Fruit fly (Drosophila melanogaster) whole organism, embryonic: ENCODE data around the gene Vps2.

Experiments used
- Adf1 ChIP-seq: fragments of 200-800 bp; sonication (Bioruptor generic); IDR thresholded peaks from 2 replicates; pipeline ENCODE4 v1.3.6; 2022; ENCODE audit warnings: missing biosample characterization, missing genetic modification characterization
- Aef1 ChIP-seq: fragments of 200-800 bp; sonication (Bioruptor generic); IDR thresholded peaks from 3 replicates; pipeline ENCODE4 v1.3.6; 2022; ENCODE audit warnings: missing biosample characterization, missing genetic modification characterization
- C15 ChIP-seq: fragments of 200-800 bp; sonication (Bioruptor generic); IDR thresholded peaks from 3 replicates; pipeline ENCODE4 v1.3.6; 2022; ENCODE audit warnings: missing biosample characterization, missing genetic modification characterization
- CG10543 ChIP-seq: fragments of 200-800 bp; sonication (Bioruptor generic); optimal IDR thresholded peaks from 3 replicates; lab custom pipeline; 2017; ENCODE audit warnings: missing biosample characterization, mild to moderate bottlenecking, missing genetic modification characterization, moderate library complexity
- CG14710 ChIP-seq: fragments of 200-800 bp; sonication (Bioruptor generic); optimal IDR thresholded peaks from 3 replicates; lab custom pipeline; 2019; ENCODE audit warnings: missing biosample characterization, mild to moderate bottlenecking, missing genetic modification characterization, moderate library complexity
- CG15269 ChIP-seq: fragments of 200-800 bp; sonication (Bioruptor generic); optimal IDR thresholded peaks from 2 replicates; lab custom pipeline; 2018; ENCODE audit warnings: missing biosample characterization, mild to moderate bottlenecking, missing genetic modification characterization, moderate library complexity
- CG1529 ChIP-seq: fragments of 200-800 bp; sonication (Bioruptor generic); optimal IDR thresholded peaks from 3 replicates; lab custom pipeline; 2018; ENCODE audit warnings: missing biosample characterization, missing genetic modification characterization
- CG15601 ChIP-seq: fragments of 200-800 bp; sonication (Bioruptor generic); optimal IDR thresholded peaks from 3 replicates; lab custom pipeline; 2019; ENCODE audit warnings: missing biosample characterization, mild to moderate bottlenecking, missing genetic modification characterization, moderate library complexity
- CG1602 ChIP-seq: fragments of 200-800 bp; sonication (Bioruptor generic); optimal IDR thresholded peaks from 3 replicates; lab custom pipeline; 2016; ENCODE audit warnings: missing biosample characterization, missing genetic modification characterization
- CG1647 ChIP-seq: fragments of 200-800 bp; sonication (Bioruptor generic); optimal IDR thresholded peaks from 3 replicates; lab custom pipeline; 2016; ENCODE audit warnings: missing biosample characterization, missing genetic modification characterization
- CG30020 ChIP-seq: fragments of 200-800 bp; optimal IDR thresholded peaks from 2 replicates; lab custom pipeline; 2019; ENCODE audit warnings: missing biosample characterization, mild to moderate bottlenecking, missing genetic modification characterization, moderate library complexity
- CG30431 ChIP-seq: fragments of 200-800 bp; sonication (Bioruptor generic); optimal IDR thresholded peaks from 2 replicates; lab custom pipeline; 2017; ENCODE audit warnings: missing biosample characterization, missing genetic modification characterization
- CG31388 ChIP-seq: fragments of 200-800 bp; sonication (Bioruptor generic); optimal IDR thresholded peaks from 2 replicates; lab custom pipeline; 2016; ENCODE audit warnings: missing biosample characterization, missing genetic modification characterization
- CG3163 ChIP-seq: fragments of 200-800 bp; sonication (Bioruptor generic); optimal IDR thresholded peaks from 3 replicates; lab custom pipeline; 2016; ENCODE audit warnings: missing biosample characterization, missing genetic modification characterization
- CG42726 ChIP-seq: fragments of 200-800 bp; sonication (Bioruptor generic); IDR thresholded peaks from 2 replicates; pipeline ENCODE4 v1.3.6; 2022; ENCODE audit warnings: missing biosample characterization, missing genetic modification characterization; ENCODE audit not compliant: partially characterized antibody
- CG43689 ChIP-seq: fragments of 200-800 bp; sonication (Bioruptor generic); IDR thresholded peaks from 2 replicates; pipeline ENCODE4 v1.3.6; 2022; ENCODE audit warnings: missing biosample characterization, missing genetic modification characterization
- CG4424 ChIP-seq: fragments of 200-800 bp; sonication (Bioruptor generic); optimal IDR thresholded peaks from 3 replicates; lab custom pipeline; 2016; ENCODE audit warnings: missing biosample characterization, missing genetic modification characterization
- CG5180 ChIP-seq: fragments of 200-800 bp; sonication (Bioruptor generic); optimal IDR thresholded peaks from 3 replicates; lab custom pipeline; 2017; ENCODE audit warnings: missing biosample characterization, missing genetic modification characterization, mild to moderate bottlenecking, moderate library complexity, missing genetic modification reagents
- CG5245 ChIP-seq: fragments of 200-800 bp; sonication (Bioruptor generic); optimal IDR thresholded peaks from 3 replicates; lab custom pipeline; 2016; ENCODE audit warnings: missing biosample characterization, missing genetic modification characterization
- CG6791 ChIP-seq: fragments of 200-800 bp; sonication (Bioruptor generic); IDR thresholded peaks from 3 replicates; pipeline ENCODE4 v1.3.6; 2022; ENCODE audit warnings: missing biosample characterization, missing genetic modification characterization; ENCODE audit not compliant: partially characterized antibody
- CG7556 ChIP-seq: fragments of 200-800 bp; sonication (Bioruptor generic); optimal IDR thresholded peaks from 2 replicates; lab custom pipeline; 2017; ENCODE audit warnings: missing biosample characterization, mild to moderate bottlenecking, missing genetic modification characterization
- CG8765 ChIP-seq: fragments of 200-800 bp; sonication (Bioruptor generic); IDR thresholded peaks from 2 replicates; pipeline ENCODE4 v1.3.6; 2022; ENCODE audit warnings: missing biosample characterization, missing genetic modification characterization
- CG8944 ChIP-seq: fragments of 200-800 bp; sonication (Bioruptor generic); optimal IDR thresholded peaks from 3 replicates; lab custom pipeline; 2016; ENCODE audit warnings: missing biosample characterization, missing genetic modification characterization
- Camta ChIP-seq: fragments of 200-800 bp; sonication (Bioruptor generic); optimal IDR thresholded peaks from 2 replicates; lab custom pipeline; 2016; ENCODE audit warnings: missing biosample characterization, missing genetic modification characterization
- CoRest ChIP-seq: fragments of 200-800 bp; sonication (Bioruptor generic); optimal IDR thresholded peaks from 3 replicates; lab custom pipeline; 2018; ENCODE audit warnings: missing biosample characterization, mild to moderate bottlenecking, missing genetic modification characterization, moderate library complexity
- Dad ChIP-seq: fragments of 200-800 bp; sonication (Bioruptor generic); optimal IDR thresholded peaks from 3 replicates; lab custom pipeline; 2016; ENCODE audit warnings: missing biosample characterization, missing genetic modification characterization
- Deaf1 ChIP-seq: fragments of 200-800 bp; optimal IDR thresholded peaks from 3 replicates; lab custom pipeline; 2019; ENCODE audit warnings: missing biosample characterization, mild to moderate bottlenecking, missing genetic modification characterization, moderate library complexity
- Dll ChIP-seq: fragments of 200-800 bp; sonication (Bioruptor generic); IDR thresholded peaks from 4 replicates; pipeline ENCODE4 v1.3.6; 2022; ENCODE audit warnings: missing biosample characterization, missing genetic modification characterization; ENCODE audit not compliant: partially characterized antibody
- Doc2 ChIP-seq: fragments of 200-800 bp; sonication (Bioruptor generic); IDR thresholded peaks from 2 replicates; pipeline ENCODE4 v1.3.6; 2022; ENCODE audit warnings: missing biosample characterization, missing genetic modification characterization
- Ets65A ChIP-seq: fragments of 200-800 bp; sonication (Bioruptor generic); peaks from one replicate; lab custom pipeline; 2016; ENCODE audit warnings: missing biosample characterization, missing genetic modification characterization
- HLH3B ChIP-seq: fragments of 200-800 bp; sonication (Bioruptor generic); IDR thresholded peaks from 2 replicates; pipeline ENCODE4 v1.3.6; 2022; ENCODE audit warnings: missing biosample characterization, missing genetic modification characterization
- HLH4C ChIP-seq: fragments of 200-800 bp; sonication (Bioruptor generic); IDR thresholded peaks from 3 replicates; pipeline ENCODE4 v1.3.6; 2022; ENCODE audit warnings: missing biosample characterization, missing genetic modification characterization; ENCODE audit not compliant: partially characterized antibody
- Hey ChIP-seq: fragments of 200-800 bp; sonication (Bioruptor generic); optimal IDR thresholded peaks from 3 replicates; lab custom pipeline; 2018; ENCODE audit warnings: missing biosample characterization, mild to moderate bottlenecking, missing genetic modification characterization
- NC2β ChIP-seq: fragments of 200-800 bp; sonication (Bioruptor generic); optimal IDR thresholded peaks from 2 replicates; lab custom pipeline; 2016; ENCODE audit warnings: missing biosample characterization, missing genetic modification characterization
- Nf-YA ChIP-seq: fragments of 200-800 bp; sonication (Bioruptor generic); IDR thresholded peaks from 2 replicates; pipeline ENCODE4 v1.3.6; 2022; ENCODE audit warnings: missing biosample characterization, missing genetic modification characterization
- Rfx ChIP-seq: fragments of 200-800 bp; sonication (Bioruptor generic); IDR thresholded peaks from 2 replicates; pipeline ENCODE4 v1.3.6; 2022; ENCODE audit warnings: missing biosample characterization, missing genetic modification characterization
- Usf ChIP-seq: fragments of 200-800 bp; sonication (Bioruptor generic); optimal IDR thresholded peaks from 2 replicates; lab custom pipeline; 2017; ENCODE audit warnings: missing genotype, missing biosample characterization, missing genetic modification characterization
- Xbp1 ChIP-seq: fragments of 200-800 bp; sonication (Bioruptor generic); optimal IDR thresholded peaks from 3 replicates; lab custom pipeline; 2016; ENCODE audit warnings: missing biosample characterization, mild to moderate bottlenecking, missing genetic modification characterization
- cad ChIP-seq: fragments of >200 bp; optimal IDR thresholded peaks from 2 replicates; lab custom pipeline; 2017; ENCODE audit warnings: missing biosample characterization, missing genetic modification characterization
- da ChIP-seq: fragments of 200-800 bp; sonication (Bioruptor generic); optimal IDR thresholded peaks from 2 replicates; lab custom pipeline; 2016; ENCODE audit warnings: missing biosample characterization, missing genetic modification characterization
- gsb-n ChIP-seq: fragments of 200-800 bp; sonication (Bioruptor generic); optimal IDR thresholded peaks from 3 replicates; lab custom pipeline; 2018; ENCODE audit warnings: missing biosample characterization, mild to moderate bottlenecking, missing genetic modification characterization
- jing ChIP-seq: fragments of 200-800 bp; sonication (Bioruptor generic); optimal IDR thresholded peaks from 2 replicates; lab custom pipeline; 2018; ENCODE audit warnings: missing biosample characterization, mild to moderate bottlenecking, missing genetic modification characterization
- klu ChIP-seq: fragments of 200-800 bp; sonication (Bioruptor generic); IDR thresholded peaks from 2 replicates; pipeline ENCODE4 v1.3.6; 2022; ENCODE audit warnings: missing biosample characterization, missing genetic modification characterization
- p53 ChIP-seq: fragments of 200-800 bp; sonication (Bioruptor generic); optimal IDR thresholded peaks from 2 replicates; lab custom pipeline; 2016; ENCODE audit warnings: missing biosample characterization, missing genetic modification characterization
- pb ChIP-seq: fragments of 200-800 bp; sonication (Bioruptor generic); optimal IDR thresholded peaks from 3 replicates; lab custom pipeline; 2016; ENCODE audit warnings: missing biosample characterization, missing genetic modification characterization
- pum ChIP-seq: fragments of 200-800 bp; sonication (Bioruptor generic); optimal IDR thresholded peaks from 2 replicates; lab custom pipeline; 2016; ENCODE audit warnings: missing biosample characterization, missing genetic modification characterization
- sens-2 ChIP-seq: fragments of 200-800 bp; sonication (Bioruptor generic); IDR thresholded peaks from 2 replicates; pipeline ENCODE4 v1.3.6; 2022; ENCODE audit warnings: missing biosample characterization, missing genetic modification characterization
- sisA ChIP-seq: fragments of 200-800 bp; sonication (Bioruptor generic); IDR thresholded peaks from 2 replicates; pipeline ENCODE4 v1.3.6; 2022; ENCODE audit warnings: missing biosample characterization, missing genetic modification characterization
- ssp ChIP-seq: fragments of 200-800 bp; sonication (Bioruptor generic); IDR thresholded peaks from 2 replicates; pipeline ENCODE4 v1.3.6; 2022; ENCODE audit warnings: missing biosample characterization, missing genetic modification characterization
- tap ChIP-seq: fragments of 200-800 bp; optimal IDR thresholded peaks from 3 replicates; lab custom pipeline; 2019; ENCODE audit warnings: missing biosample characterization, mild to moderate bottlenecking, missing genetic modification characterization, moderate library complexity
- unpg ChIP-seq: fragments of 200-800 bp; sonication (Bioruptor generic); optimal IDR thresholded peaks from 3 replicates; lab custom pipeline; 2018; ENCODE audit warnings: missing biosample characterization, mild to moderate bottlenecking, missing genetic modification characterization, moderate library complexity
- vfl ChIP-seq: fragments of 200-800 bp; sonication (Bioruptor generic); optimal IDR thresholded peaks from 2 replicates; lab custom pipeline; 2016; ENCODE audit warnings: missing biosample characterization, missing genetic modification characterization

The Vps2 gene

dm6 chr3R:26055214-26055632 lies 2.6 kb downstream of the Vps2 start, which contains the start of gene Cmpk (continued):
- TF ChIP-seq CG30020 (no peak), ssp (GFP tag; lab: Robert Waterston, UW) (no peak), Rfx (GFP tag; lab: Robert Waterston, UW) (peak; percentile 77), Dll (peak; percentile 54; the same call in 2 of the 4 replicates), p53 (no peak), cad (GFP tag; lab: Kevin White, UChicago) (no peak), CG8944 (GFP tag; lab: Kevin White, UChicago) (peak; percentile 40), jing (GFP tag; lab: Kevin White, UChicago) (no peak), klu (GFP tag; lab: Robert Waterston, UW) (no peak), Hey (tag; lab: Kevin White, UChicago) (no peak), CG1602 (GFP tag; lab: Kevin White, UChicago) (no peak), CG1647 (GFP tag; lab: Kevin White, UChicago) (peak; percentile 60), Nf-YA (GFP tag; lab: Robert Waterston, UW) (no peak), tap (tag; lab: Kevin White, UChicago) (peak; percentile 72), Ets65A (peak; percentile 86), da (GFP tag; lab: Kevin White, UChicago) (no peak), Deaf1 (tag; lab: Kevin White, UChicago) (no peak), CG30431 (peak; percentile 64), CG14710 (tag; lab: Kevin White, UChicago) (peak; percentile 81), pum (GFP tag; lab: Kevin White, UChicago) (no peak), CoRest (tag; lab: Kevin White, UChicago) (peak; percentile 58), HLH3B (peak; percentile 45; the same call in 1 of the 2 replicates), CG15601 (tag; lab: Kevin White, UChicago) (peak; percentile 97), Usf (peak; percentile 34), Doc2 (no peak), Camta (GFP tag; lab: Kevin White, UChicago) (no peak), gsb-n (tag; lab: Kevin White, UChicago) (no peak), CG15269 (tag; lab: Kevin White, UChicago) (peak; percentile 68), HLH4C (GFP tag; lab: Robert Waterston, UW) (no peak), NC2β (GFP tag; lab: Kevin White, UChicago) (peak; percentile 31), CG5180 (GFP tag; lab: Kevin White, UChicago) (peak; percentile 49), sisA (GFP tag; lab: Robert Waterston, UW) (0 out of 2 replicates have a peak, but pooled peaks have one; percentile 4), Aef1 (GFP tag; lab: Robert Waterston, UW) (peak; percentile 12; the same call in 1 of the 3 replicates), CG43689 (GFP tag; lab: Robert Waterston, UW) (no peak), Adf1 (GFP tag; lab: Robert Waterston, UW) (peak; percentile 52), CG31388 (GFP tag; lab: Kevin White, UChicago) (no peak), CG4424 (GFP tag; lab: Kevin White, UChicago) (peak; percentile 61), Dad (GFP tag; lab: Kevin White, UChicago) (no peak), unpg (peak; percentile 73), CG5245 (GFP tag; lab: Kevin White, UChicago) (peak; percentile 1), CG3163 (GFP tag; lab: Kevin White, UChicago) (no peak), CG7556 (GFP tag; lab: Kevin White, UChicago) (peak; percentile 2), CG6791 (GFP tag; lab: Robert Waterston, UW) (no peak), vfl (GFP tag; lab: Kevin White, UChicago) (peak; percentile 12), Xbp1 (GFP tag; lab: Kevin White, UChicago) (peak; percentile 71), CG1529 (GFP tag; lab: Kevin White, UChicago) (peak; percentile 46), CG42726 (GFP tag; lab: Robert Waterston, UW) (peak; percentile 58; the same call in 1 of the 2 replicates), sens-2 (GFP tag; lab: Robert Waterston, UW) (no peak), C15 (GFP tag; lab: Robert Waterston, UW) (no peak), CG8765 (GFP tag; lab: Robert Waterston, UW) (no peak), pb (GFP tag; lab: Kevin White, UChicago) (peak; percentile 5), CG10543 (peak; percentile 83)
